Worm (Caenorhabditis elegans) whole organism, early embryonic: Measurements from ENCODE around the gene ZK1010.2.

Experiments
- ama-1 ChIP-seq: fragments of 150-350 bp; optimal IDR thresholded peaks from 2 replicates; lab custom pipeline; 2014
- ceh-13 ChIP-seq: fragments of 200-800 bp; sonication (Bioruptor generic); optimal IDR thresholded peaks from 2 replicates; lab custom pipeline; 2018; ENCODE audit warnings: mild to moderate bottlenecking, missing genetic modification characterization, missing compliant biosample characterization
- ceh-36 ChIP-seq: sonication (generic microtip); optimal IDR thresholded peaks from 2 replicates; lab custom pipeline; 2016; ENCODE audit warnings: missing genetic modification characterization, inconsistent platforms, missing compliant biosample characterization
- hnd-1 ChIP-seq: sonication (generic microtip); optimal IDR thresholded peaks from 2 replicates; lab custom pipeline; 2016; ENCODE audit warnings: missing genetic modification characterization, missing compliant biosample characterization
- tbx-11 ChIP-seq: fragments of 200-800 bp; sonication (Bioruptor generic); IDR thresholded peaks from 2 replicates; pipeline ENCODE4 v1.3.6; 2022; ENCODE audit warnings: missing genetic modification characterization, missing compliant biosample characterization

ce11 chrIII:13002098-13002497, 24.4 kb upstream of the ZK1010.2 start, which contains the start of gene ZK1010.10:
- TF ChIP-seq ama-1 (lab: Kevin White, UChicago) = no peak
- no peak for TF ChIP-seq ceh-13
- no peak for TF ChIP-seq ceh-36 (tag; lab: Kevin White, UChicago)
- TF ChIP-seq tbx-11 (GFP tag; lab: Robert Waterston, UW) = no peak
- no peak for TF ChIP-seq hnd-1
